Worm (Caenorhabditis elegans) whole organism, L4 larva: ENCODE data around the gene C01G10.7.
A peak's percentile ranks its signal among the peaks of the same experiment; 100 is the strongest.

ENCODE experiments used
- F10B5.3 ChIP-seq: sonication (generic microtip); optimal IDR thresholded peaks from 2 replicates; lab custom pipeline; 2016; ENCODE audit warnings: mild to moderate bottlenecking, missing genetic modification characterization, missing compliant biosample characterization
- F44E2.7 ChIP-seq: fragments of 200-800 bp; sonication (Bioruptor generic); IDR thresholded peaks from 2 replicates; pipeline ENCODE4 v2.1.2; 2022; ENCODE audit warnings: missing genetic modification characterization, missing compliant biosample characterization
- R02D3.7 ChIP-seq: fragments of 150-350 bp; sonication (generic microtip); optimal IDR thresholded peaks from 3 replicates; lab custom pipeline; 2014; ENCODE audit warnings: missing biosample characterization, missing genetic modification characterization
- T20F7.1 ChIP-seq: fragments of 200-800 bp; sonication (Bioruptor generic); optimal IDR thresholded peaks from 2 replicates; lab custom pipeline; 2018; ENCODE audit warnings: mild to moderate bottlenecking, missing genetic modification characterization, missing compliant biosample characterization
- Y105C5A.15 ChIP-seq: fragments of 200-800 bp; sonication (Bioruptor generic); IDR thresholded peaks from 2 replicates; pipeline ENCODE4 v1.3.6; 2022; ENCODE audit warnings: missing genetic modification characterization, missing compliant biosample characterization
- Y5F2A.4 ChIP-seq: fragments of 200-800 bp; sonication (Bioruptor generic); optimal IDR thresholded peaks from 2 replicates; lab custom pipeline; 2018; ENCODE audit warnings: mild to moderate bottlenecking, missing genetic modification characterization, missing compliant biosample characterization
- Y75B8A.6 ChIP-seq: fragments of 200-800 bp; sonication (Bioruptor generic); IDR thresholded peaks from 2 replicates; pipeline ENCODE4 v1.3.6; 2022; ENCODE audit warnings: missing genetic modification reagents, missing genetic modification characterization, missing compliant biosample characterization
- ZK546.5 ChIP-seq, 2 experiments: sonication (generic microtip); optimal IDR thresholded peaks; 2 replicates each; lab custom pipeline; 2017; ENCODE audit warnings: missing biosample characterization in 2 of 2, missing genetic modification characterization in 2 of 2
- aha-1 ChIP-seq: fragments of 150-350 bp; peaks from one replicate; lab custom pipeline; 2014; ENCODE audit warnings: missing biosample characterization, missing genetic modification characterization
- aly-2 ChIP-seq: sonication (generic microtip); optimal IDR thresholded peaks from 2 replicates; lab custom pipeline; 2018; ENCODE audit warnings: missing biosample characterization, missing genetic modification characterization
- arid-1 ChIP-seq: fragments of 200-800 bp; sonication (Bioruptor generic); conservative IDR thresholded peaks from 2 replicates; pipeline ENCODE4 v1.3.6; 2022; ENCODE audit warnings: missing genetic modification reagents, missing genetic modification characterization, missing compliant biosample characterization
- ceh-32 ChIP-seq: sonication (generic microtip); optimal IDR thresholded peaks from 2 replicates; lab custom pipeline; 2016; ENCODE audit warnings: mild to moderate bottlenecking, missing genetic modification characterization, missing compliant biosample characterization; ENCODE audit not compliant: poor library complexity
- ctbp-1 ChIP-seq: fragments of 200-800 bp; sonication (Bioruptor generic); IDR thresholded peaks from 2 replicates; pipeline ENCODE4 v1.3.6; 2022; ENCODE audit warnings: missing genetic modification reagents, missing genetic modification characterization, missing compliant biosample characterization
- daf-19 ChIP-seq: fragments of 200-800 bp; sonication (Bioruptor generic); conservative IDR thresholded peaks from 2 replicates; pipeline ENCODE4 v1.3.6; 2022; ENCODE audit warnings: missing genetic modification characterization, missing compliant biosample characterization
- dmd-6 ChIP-seq: fragments of 200-800 bp; sonication (Bioruptor generic); IDR thresholded peaks from 2 replicates; pipeline ENCODE4 v1.3.6; 2022; ENCODE audit warnings: missing genetic modification reagents, missing genetic modification characterization, missing compliant biosample characterization
- dmd-9 ChIP-seq: fragments of 200-800 bp; sonication (Bioruptor generic); IDR thresholded peaks from 2 replicates; pipeline ENCODE4 v1.3.6; 2022; ENCODE audit warnings: missing genetic modification reagents, missing genetic modification characterization, missing compliant biosample characterization
- dpl-1 ChIP-seq: fragments of 150-350 bp; optimal IDR thresholded peaks from 2 replicates; lab custom pipeline; 2014; ENCODE audit warnings: missing biosample characterization, missing genetic modification reagents, missing genetic modification characterization
- egl-27 ChIP-seq: sonication (generic microtip); optimal IDR thresholded peaks from 3 replicates; lab custom pipeline; 2017; ENCODE audit warnings: missing biosample characterization, missing genetic modification reagents, missing genetic modification characterization
- egl-43 ChIP-seq: fragments of 200-800 bp; sonication (Bioruptor generic); IDR thresholded peaks from 2 replicates; pipeline ENCODE4 v1.3.6; 2022; ENCODE audit warnings: missing genetic modification reagents, missing genetic modification characterization, missing compliant biosample characterization
- fos-1 ChIP-seq: fragments of 150-350 bp; optimal IDR thresholded peaks from 2 replicates; lab custom pipeline; 2014; ENCODE audit warnings: missing biosample characterization, missing genetic modification characterization
- gei-8 ChIP-seq: fragments of 200-800 bp; sonication (Bioruptor generic); optimal IDR thresholded peaks from 2 replicates; lab custom pipeline; 2018; ENCODE audit warnings: mild to moderate bottlenecking, missing genetic modification characterization, missing compliant biosample characterization
- hlh-11 ChIP-seq: fragments of 200-800 bp; sonication (Bioruptor generic); optimal IDR thresholded peaks from 2 replicates; lab custom pipeline; 2018; ENCODE audit warnings: mild to moderate bottlenecking, missing genetic modification characterization, missing compliant biosample characterization
- hmg-1.1 ChIP-seq: fragments of 200-800 bp; sonication (Bioruptor generic); IDR thresholded peaks from 2 replicates; pipeline ENCODE4 v1.3.6; 2022; ENCODE audit warnings: missing genetic modification reagents, missing genetic modification characterization, missing compliant biosample characterization
- lin-1 ChIP-seq: fragments of 200-800 bp; sonication (Bioruptor generic); IDR thresholded peaks from 2 replicates; pipeline ENCODE4 v1.3.6; 2022; ENCODE audit warnings: missing genetic modification reagents, missing genetic modification characterization, missing compliant biosample characterization
- lin-13 ChIP-seq: fragments of 150-350 bp; optimal IDR thresholded peaks from 2 replicates; lab custom pipeline; 2014; ENCODE audit warnings: missing biosample characterization, missing genetic modification reagents, missing genetic modification characterization
- lin-39 ChIP-seq: fragments of 150-350 bp; optimal IDR thresholded peaks from 2 replicates; lab custom pipeline; 2014; ENCODE audit warnings: missing biosample characterization, missing genetic modification reagents, missing genetic modification characterization
- mdl-1 ChIP-seq, 2 experiments: fragments of 150-350 bp in 1 of 2; sonication (generic microtip) in 1 of 2; optimal IDR thresholded peaks; 2 replicates each; lab custom pipeline; 2014 to 2017; ENCODE audit warnings: missing biosample characterization in 2 of 2, missing genetic modification characterization in 2 of 2
- mdt-29 ChIP-seq: fragments of 200-800 bp; sonication (Bioruptor generic); IDR thresholded peaks from 2 replicates; pipeline ENCODE4 v1.3.6; 2022; ENCODE audit warnings: missing genetic modification reagents, missing genetic modification characterization, missing compliant biosample characterization
- mxl-3 ChIP-seq: fragments of 200-800 bp; sonication (Bioruptor generic); optimal IDR thresholded peaks from 2 replicates; lab custom pipeline; 2018; ENCODE audit warnings: mild to moderate bottlenecking, missing genetic modification characterization, missing compliant biosample characterization
- nhr-11 ChIP-seq: fragments of 150-350 bp; optimal IDR thresholded peaks from 2 replicates; lab custom pipeline; 2014; ENCODE audit warnings: missing biosample characterization, missing genetic modification characterization
- nhr-28 ChIP-seq: fragments of 150-350 bp; optimal IDR thresholded peaks from 2 replicates; lab custom pipeline; 2014; ENCODE audit warnings: missing biosample characterization, missing genetic modification characterization
- nhr-48 ChIP-seq: sonication (generic microtip); optimal IDR thresholded peaks from 2 replicates; lab custom pipeline; 2016; ENCODE audit warnings: mild to moderate bottlenecking, missing genetic modification characterization, missing compliant biosample characterization
- nhr-6 ChIP-seq: fragments of 150-350 bp; optimal IDR thresholded peaks from 2 replicates; lab custom pipeline; 2014; ENCODE audit warnings: missing biosample characterization, missing genetic modification characterization
- nhr-76 ChIP-seq: fragments of 150-350 bp; optimal IDR thresholded peaks from 2 replicates; lab custom pipeline; 2014; ENCODE audit warnings: missing biosample characterization, missing genetic modification characterization
- pha-4 ChIP-seq, 2 experiments: fragments of 150-350 bp in 1 of 2; fragments of 200-800 bp in 1 of 2; sonication (Bioruptor generic) in 1 of 2; IDR thresholded peaks in 1 of 2; optimal IDR thresholded peaks in 1 of 2; 2 replicates each; pipeline versions ENCODE4 v1.3.6 to Lab custom; 2014 to 2022; ENCODE audit warnings: missing genetic modification characterization in 2 of 2, missing genetic modification reagents in 2 of 2, missing biosample characterization in 1 of 2, missing compliant biosample characterization in 1 of 2
- php-3 ChIP-seq: fragments of 200-800 bp; sonication (Bioruptor generic); IDR thresholded peaks from 2 replicates; pipeline ENCODE4 v1.3.6; 2022; ENCODE audit warnings: missing genetic modification reagents, missing genetic modification characterization, missing compliant biosample characterization
- saeg-2 ChIP-seq: fragments of 200-800 bp; sonication (Bioruptor generic); IDR thresholded peaks from 2 replicates; pipeline ENCODE4 v1.3.6; 2022; ENCODE audit warnings: missing genetic modification reagents, missing genetic modification characterization, missing compliant biosample characterization
- sdz-12 ChIP-seq: fragments of 200-800 bp; sonication (Bioruptor generic); optimal IDR thresholded peaks from 2 replicates; lab custom pipeline; 2018; ENCODE audit warnings: mild to moderate bottlenecking, missing genetic modification characterization, missing compliant biosample characterization
- skn-1 ChIP-seq: fragments of 150-350 bp; optimal IDR thresholded peaks from 2 replicates; lab custom pipeline; 2014; ENCODE audit warnings: missing biosample characterization, missing genetic modification characterization
- snpc-1.2 ChIP-seq: fragments of 200-800 bp; sonication (Bioruptor generic); IDR thresholded peaks from 2 replicates; pipeline ENCODE4 v1.3.6; 2022; ENCODE audit warnings: missing genetic modification reagents, missing genetic modification characterization, missing compliant biosample characterization
- spr-3 ChIP-seq: fragments of 200-800 bp; sonication (Bioruptor generic); optimal IDR thresholded peaks from 2 replicates; lab custom pipeline; 2018; ENCODE audit warnings: mild to moderate bottlenecking, missing genetic modification characterization, missing compliant biosample characterization
- tag-97 ChIP-seq: fragments of 200-800 bp; sonication (Bioruptor generic); IDR thresholded peaks from 2 replicates; pipeline ENCODE4 v1.3.6; 2022; ENCODE audit warnings: missing genetic modification characterization, missing compliant biosample characterization
- tra-1 ChIP-seq: fragments of 200-800 bp; sonication (Bioruptor generic); IDR thresholded peaks from 2 replicates; pipeline ENCODE4 v1.3.6; 2022; ENCODE audit warnings: missing genetic modification reagents, missing genetic modification characterization, missing compliant biosample characterization
- unc-130 ChIP-seq: sonication (generic microtip); optimal IDR thresholded peaks from 2 replicates; lab custom pipeline; 2016; ENCODE audit warnings: missing genetic modification reagents, missing genetic modification characterization, missing compliant biosample characterization
- zag-1 ChIP-seq: fragments of 150-350 bp; optimal IDR thresholded peaks from 2 replicates; lab custom pipeline; 2014; ENCODE audit warnings: missing biosample characterization, missing genetic modification characterization
- zip-11 ChIP-seq: fragments of 200-800 bp; sonication (Bioruptor generic); IDR thresholded peaks from 2 replicates; pipeline ENCODE4 v1.3.6; 2022; ENCODE audit warnings: missing genetic modification characterization, missing compliant biosample characterization
- zip-2 ChIP-seq: fragments of 150-350 bp; optimal IDR thresholded peaks from 2 replicates; lab custom pipeline; 2014; ENCODE audit warnings: missing biosample characterization, missing genetic modification characterization

Gene C01G10.7

DNA sequence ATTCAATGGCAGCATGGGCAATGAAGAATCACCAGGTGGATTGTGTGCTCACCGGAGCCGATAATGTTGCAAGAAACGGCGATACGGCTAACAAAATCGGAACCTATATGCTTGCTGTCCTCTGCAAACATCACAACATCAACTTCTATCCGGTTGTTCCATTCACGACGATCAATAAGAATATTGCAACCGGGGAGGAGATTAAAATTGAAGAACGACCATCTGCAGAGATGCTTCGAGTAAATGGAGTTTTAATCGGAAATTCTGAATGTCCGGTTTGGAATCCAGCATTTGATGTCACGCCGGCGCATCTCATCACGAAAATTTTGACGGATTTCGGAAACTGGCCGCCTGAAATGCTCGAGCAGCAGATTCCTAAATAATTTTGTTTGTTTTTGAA lies 1.9 kb upstream of the C01G10.7 start (continued):
- TF ChIP-seq arid-1 (0 out of 2 replicates have a peak, but pooled peaks have one; percentile 30), mdl-1 (tag; optimal IDR thresholded peaks at IDR 0.05; lab: Kevin White, UChicago) (no peak), hmg-1.1 (GFP tag; lab: Robert Waterston, UW) (no peak), aly-2 (no peak), saeg-2 (no peak), F10B5.3 (no peak), nhr-6 (peak; percentile 48), spr-3 (GFP tag; lab: Kevin White, UChicago) (no peak), tra-1 (GFP tag; lab: Robert Waterston, UW) (no peak), fos-1 (no peak), mxl-3 (GFP tag; lab: Kevin White, UChicago) (no peak), Y75B8A.6 (GFP tag; lab: Robert Waterston, UW) (0 out of 2 replicates have a peak, but pooled peaks have one; percentile 21), mdt-29 (GFP tag; lab: Robert Waterston, UW) (no peak), ctbp-1 (GFP tag; lab: Robert Waterston, UW) (no peak), Y105C5A.15 (GFP tag; lab: Robert Waterston, UW) (no peak), lin-13 (GFP tag; lab: Kevin White, UChicago) (peak; percentile 35), aha-1 (tag; lab: Kevin White, UChicago) (peak; percentile 18), egl-27 (tag; lab: Kevin White, UChicago) (no peak), php-3 (no peak), dmd-9 (GFP tag; lab: Robert Waterston, UW) (no peak), snpc-1.2 (GFP tag; lab: Robert Waterston, UW) (no peak), egl-43 (GFP tag; lab: Robert Waterston, UW) (peak; percentile 47; the same call in 1 of the 2 replicates), unc-130 (GFP tag; lab: Kevin White, UChicago) (no peak), zip-11 (GFP tag; lab: Robert Waterston, UW) (no peak)

ce11 chrV:15087207-15087706 lies 1.7 kb downstream of the C01G10.7 start, which contains the start of the genes C01G10.15 and C01G10.6:
TSS of gene C01G10.15 (minus strand) at chrV:15087307.
TSS of gene C01G10.6 (plus strand) at chrV:15087656.
- TF ChIP-seq ceh-32, result no peak
- no peak for TF ChIP-seq dpl-1 (GFP tag; lab: Kevin White, UChicago)
- no peak for TF ChIP-seq Y5F2A.4 (GFP tag; lab: Kevin White, UChicago)
- TF ChIP-seq lin-1, result no peak
- TF ChIP-seq arid-1, result no peak
- no peak for TF ChIP-seq pha-4 (GFP tag; IDR thresholded peaks at IDR 0.05; lab: Robert Waterston, UW)
- TF ChIP-seq pha-4 (tag; optimal IDR thresholded peaks at IDR 0.05; lab: Kevin White, UChicago), result no peak
- no peak for TF ChIP-seq zip-2 (tag; lab: Kevin White, UChicago)
- no peak for TF ChIP-seq tra-1 (GFP tag; lab: Robert Waterston, UW)
- TF ChIP-seq aha-1 (tag; lab: Kevin White, UChicago), result no peak
- TF ChIP-seq snpc-1.2 (GFP tag; lab: Robert Waterston, UW), result no peak
- no peak for TF ChIP-seq hlh-11
- TF ChIP-seq R02D3.7 (tag; lab: Kevin White, UChicago), result no peak
- TF ChIP-seq spr-3 (GFP tag; lab: Kevin White, UChicago), result no peak
- no peak for TF ChIP-seq php-3
- TF ChIP-seq nhr-28 (tag; lab: Kevin White, UChicago), result no peak
- no peak for TF ChIP-seq zag-1 (tag; lab: Kevin White, UChicago)
- no peak for TF ChIP-seq nhr-76
- no peak for TF ChIP-seq sdz-12
- TF ChIP-seq, all 104 proteins: peak for 0

DNA sequence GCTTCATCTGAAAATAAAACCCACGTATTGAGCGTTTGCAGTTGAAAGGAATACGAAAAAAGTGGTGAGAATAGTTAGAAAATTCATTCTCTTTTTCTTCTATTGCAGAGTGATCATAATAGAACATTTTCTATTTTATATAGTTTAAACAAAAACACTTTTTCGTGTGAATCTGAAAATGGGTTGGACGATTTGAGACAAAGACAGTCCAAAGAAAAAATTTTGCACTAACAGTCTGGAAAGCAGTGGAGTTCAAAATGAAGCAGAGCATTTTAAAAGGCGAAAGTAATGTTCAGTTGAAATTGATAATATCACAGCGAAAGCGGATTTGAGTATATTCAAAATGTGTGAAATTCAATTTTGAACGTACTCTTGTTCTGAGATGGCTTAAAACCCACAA lies 3.1 kb downstream of the C01G10.7 start, which contains the start of gene C01G10.18:
Gene C01G10.18, minus strand, starts transcription at position 101 of the 400 bp plus-strand sequence.
- TF ChIP-seq T20F7.1, result no peak
- no peak for TF ChIP-seq egl-43 (GFP tag; lab: Robert Waterston, UW)
- TF ChIP-seq daf-19 (GFP tag; lab: Robert Waterston, UW), result no peak
- no peak for TF ChIP-seq ZK546.5 (tag; optimal IDR thresholded peaks at IDR 0.05; lab: Kevin White, UChicago)
- TF ChIP-seq F44E2.7, result no peak
- TF ChIP-seq mdl-1 (tag; optimal IDR thresholded peaks at IDR 0.05; lab: Kevin White, UChicago), result no peak
- no peak for TF ChIP-seq aly-2
- TF ChIP-seq skn-1 (tag; lab: Kevin White, UChicago), result no peak
- TF ChIP-seq zag-1 (tag; lab: Kevin White, UChicago), result no peak
- TF ChIP-seq tag-97 (GFP tag; lab: Robert Waterston, UW), result no peak
- TF ChIP-seq R02D3.7 (tag; lab: Kevin White, UChicago), result no peak
- no peak for TF ChIP-seq gei-8
- TF ChIP-seq dpl-1 (GFP tag; lab: Kevin White, UChicago), result no peak
- no peak for TF ChIP-seq lin-39
- TF ChIP-seq nhr-48 (tag; lab: Kevin White, UChicago), result no peak
- no peak for TF ChIP-seq ceh-32
- TF ChIP-seq dmd-6 (GFP tag; lab: Robert Waterston, UW), result no peak
- TF ChIP-seq nhr-11 (tag; lab: Kevin White, UChicago), result no peak
